Worm (Caenorhabditis elegans) whole organism, young adult: Measurements from ENCODE around the gene clec-3.

Source experiments
- F49E8.2 ChIP-seq: sonication (generic microtip); optimal IDR thresholded peaks from 3 replicates; lab custom pipeline; 2017; ENCODE audit warnings: missing genetic modification characterization, mild to moderate bottlenecking, missing compliant biosample characterization, antibody characterized with exemption, moderate library complexity; ENCODE audit not compliant: insufficient read depth
- ccch-3 ChIP-seq: fragments of 200-800 bp; sonication (Bioruptor generic); optimal IDR thresholded peaks from 2 replicates; lab custom pipeline; 2018; ENCODE audit warnings: mild to moderate bottlenecking, missing genetic modification characterization, missing compliant biosample characterization
- ceh-79 ChIP-seq: sonication (generic microtip); optimal IDR thresholded peaks from 2 replicates; lab custom pipeline; 2017; ENCODE audit warnings: mild to moderate bottlenecking, missing genetic modification characterization, missing compliant biosample characterization
- him-1 ChIP-seq: sonication (generic microtip); optimal IDR thresholded peaks from 2 replicates; lab custom pipeline; 2016; ENCODE audit warnings: missing genotype, missing genetic modification reagents, missing genetic modification characterization, missing compliant biosample characterization
- let-607 ChIP-seq, 2 experiments: fragments of 200-800 bp in 1 of 2; sonication (Bioruptor generic) in 1 of 2; sonication (generic microtip) in 1 of 2; optimal IDR thresholded peaks; 2 replicates each; lab custom pipeline; 2016 to 2018; ENCODE audit warnings: mild to moderate bottlenecking in 2 of 2, missing compliant biosample characterization in 2 of 2, missing genetic modification characterization in 2 of 2, moderate library complexity in 2 of 2, missing genotype in 1 of 2
- nhr-90 ChIP-seq: sonication (generic microtip); optimal IDR thresholded peaks from 2 replicates; lab custom pipeline; 2016; ENCODE audit warnings: missing genotype, mild to moderate bottlenecking, missing genetic modification characterization, missing compliant biosample characterization

ce11 chrII:3050703-3051102 is 31.0 kb upstream of the clec-3 start, which contains the start of gene sri-31:
- TF ChIP-seq ccch-3 (GFP tag; lab: Kevin White, UChicago), result no peak
- TF ChIP-seq F49E8.2 (tag; lab: Kevin White, UChicago), result no peak
- TF ChIP-seq ceh-79 (tag; lab: Kevin White, UChicago), result no peak
- TF ChIP-seq nhr-90 (tag; lab: Kevin White, UChicago), result no peak
- TF ChIP-seq him-1 (tag; lab: Kevin White, UChicago), result no peak
- no peak for TF ChIP-seq let-607 (tag; optimal IDR thresholded peaks at IDR 0.05; lab: Kevin White, UChicago)
